Worm (Caenorhabditis elegans): ENCODE measurements around the gene try-14.

The try-14 gene

ce11 chrX:7522595-7522994, 27.2 kb upstream of the try-14 start:
- TF ChIP-seq sma-9 (GFP tag; optimal IDR thresholded peaks at IDR 0.05) (peak; percentile 7), sma-9 (tag; optimal IDR thresholded peaks at IDR 0.05) (no peak), ztf-4 (tag; optimal IDR thresholded peaks at IDR 0.05) (no peak)

ce11 chrX:7519569-7519968, 24.2 kb upstream of the try-14 start, which contains the start of gene chts-1:
chts-1 (minus strand) TSS chrX:7519669.
- TF ChIP-seq nhr-21 (tag; optimal IDR thresholded peaks at IDR 0.05) (no peak), ceh-82 (tag; optimal IDR thresholded peaks at IDR 0.05) (no peak), nhr-10 (tag; optimal IDR thresholded peaks at IDR 0.05) (no peak), sma-9 (GFP tag; optimal IDR thresholded peaks at IDR 0.05) (no peak), sma-9 (tag; optimal IDR thresholded peaks at IDR 0.05) (no peak), elt-1 (tag; optimal IDR thresholded peaks at IDR 0.05) (no peak), sem-4 (tag; optimal IDR thresholded peaks at IDR 0.05) (no peak), nhr-6 (tag; optimal IDR thresholded peaks at IDR 0.05) (no peak), sma-3 (GFP tag; optimal IDR thresholded peaks at IDR 0.05) (no peak), skn-1 (tag; optimal IDR thresholded peaks at IDR 0.05) (no peak), R02D3.7 (tag; optimal IDR thresholded peaks at IDR 0.05) (no peak), mab-5 (tag; optimal IDR thresholded peaks at IDR 0.05) (no peak), blmp-1 (tag; optimal IDR thresholded peaks at IDR 0.05; ENCODE audit: insufficient read depth) (no peak)

ce11 chrX:7512714-7513113, 17.3 kb upstream of the try-14 start:
- TF ChIP-seq snpc-4 (tag; optimal IDR thresholded peaks at IDR 0.05): no peak

- TF ChIP-seq fos-1 (tag; optimal IDR thresholded peaks at IDR 0.05) (peak; percentile 10), nhr-25 (tag; optimal IDR thresholded peaks at IDR 0.05) (no peak)
Measured at ce11 chrX:7507141-7507540, 11.8 kb upstream of the try-14 start.

- TF ChIP-seq sem-4 (tag; optimal IDR thresholded peaks at IDR 0.05): no peak
- no peak for TF ChIP-seq fos-1 (tag; optimal IDR thresholded peaks at IDR 0.05)
- TF ChIP-seq nhr-25 (tag; optimal IDR thresholded peaks at IDR 0.05): no peak
- TF ChIP-seq egl-27 (tag; optimal IDR thresholded peaks at IDR 0.05): no peak
- TF ChIP-seq ceh-16 (tag; optimal IDR thresholded peaks at IDR 0.05): no peak
- TF ChIP-seq R02D3.7 (tag; optimal IDR thresholded peaks at IDR 0.05): no peak
- TF ChIP-seq nhr-23 (tag; optimal IDR thresholded peaks at IDR 0.05): no peak
Measured at ce11 chrX:7506533-7506932, 11.1 kb upstream of the try-14 start, which contains the start of gene lgc-11. lgc-11 (minus strand) TSS chrX:7506633.

ce11 chrX:7502807-7503206, 7.4 kb upstream of the try-14 start, which contains the start of gene F48E3.6:
F48E3.6 (minus strand) TSS chrX:7502907.
- TF ChIP-seq nhr-6 (tag; optimal IDR thresholded peaks at IDR 0.05): no peak
- TF ChIP-seq dmd-4 (tag; optimal IDR thresholded peaks at IDR 0.05): no peak
- TF ChIP-seq nhr-237 (tag; optimal IDR thresholded peaks at IDR 0.05): no peak
- TF ChIP-seq blmp-1 (tag; optimal IDR thresholded peaks at IDR 0.05; ENCODE audit: insufficient read depth): no peak
- no peak for TF ChIP-seq peb-1 (tag; optimal IDR thresholded peaks at IDR 0.05)
- TF ChIP-seq fos-1 (tag; optimal IDR thresholded peaks at IDR 0.05): no peak
- no peak for TF ChIP-seq lin-13 (GFP tag; optimal IDR thresholded peaks at IDR 0.05)
- no peak for TF ChIP-seq mdl-1 (tag; optimal IDR thresholded peaks at IDR 0.05)
- no peak for TF ChIP-seq ztf-1 (GFP tag; conservative IDR thresholded peaks at IDR 0.05)
- TF ChIP-seq lsy-2 (tag; optimal IDR thresholded peaks at IDR 0.05): no peak
- TF ChIP-seq unc-55 (GFP tag; optimal IDR thresholded peaks at IDR 0.05): no peak
- no peak for TF ChIP-seq ceh-82 (tag; optimal IDR thresholded peaks at IDR 0.05)
- no peak for TF ChIP-seq mab-5 (tag; optimal IDR thresholded peaks at IDR 0.05)
- no peak for TF ChIP-seq nhr-129 (tag; optimal IDR thresholded peaks at IDR 0.05)
- TF ChIP-seq gmeb-1 (tag; optimal IDR thresholded peaks at IDR 0.05): no peak
- no peak for TF ChIP-seq Y55F3AM.14 (GFP tag; optimal IDR thresholded peaks at IDR 0.05)
- no peak for TF ChIP-seq crh-2 (tag; optimal IDR thresholded peaks at IDR 0.05)
- TF ChIP-seq sma-9 (GFP tag; optimal IDR thresholded peaks at IDR 0.05): no peak
- no peak for TF ChIP-seq sma-9 (tag; optimal IDR thresholded peaks at IDR 0.05)
- TF ChIP-seq nhr-12 (tag; optimal IDR thresholded peaks at IDR 0.05): no peak

Data from whole organism, L2 larva.